Worm (Caenorhabditis elegans) whole organism, young adult: ENCODE data around the gene add-2.

Experiments used
- B0336.3 ChIP-seq: fragments of 200-800 bp; sonication (Bioruptor generic); IDR thresholded peaks from 2 replicates; pipeline ENCODE4 v1.3.6; 2022; ENCODE audit warnings: missing genetic modification characterization, missing compliant biosample characterization
- C17E4.6 ChIP-seq: fragments of 200-800 bp; sonication (Bioruptor generic); IDR thresholded peaks from 2 replicates; pipeline ENCODE4 v1.3.6; 2022; ENCODE audit warnings: missing genetic modification reagents, missing genetic modification characterization, missing compliant biosample characterization
- F22D6.2 ChIP-seq: sonication (generic microtip); optimal IDR thresholded peaks from 2 replicates; lab custom pipeline; 2016; ENCODE audit warnings: mild to moderate bottlenecking, missing genetic modification characterization, missing compliant biosample characterization
- F23B12.7 ChIP-seq: sonication (generic microtip); optimal IDR thresholded peaks from 2 replicates; lab custom pipeline; 2017; ENCODE audit warnings: missing genetic modification characterization, mild to moderate bottlenecking, missing compliant biosample characterization, antibody characterized with exemption, moderate library complexity; ENCODE audit not compliant: insufficient read depth
- F37B4.10 ChIP-seq: fragments of 200-800 bp; sonication (Bioruptor generic); IDR thresholded peaks from 2 replicates; pipeline ENCODE4 v1.3.6; 2022; ENCODE audit warnings: missing genetic modification characterization, missing compliant biosample characterization
- F39B2.1 ChIP-seq: fragments of 200-800 bp; sonication (Bioruptor generic); IDR thresholded peaks from 2 replicates; pipeline ENCODE4 v1.3.6; 2022; ENCODE audit warnings: missing genetic modification reagents, missing genetic modification characterization, missing compliant biosample characterization
- F49E8.2 ChIP-seq: sonication (generic microtip); optimal IDR thresholded peaks from 3 replicates; lab custom pipeline; 2017; ENCODE audit warnings: missing genetic modification characterization, mild to moderate bottlenecking, missing compliant biosample characterization, antibody characterized with exemption, moderate library complexity; ENCODE audit not compliant: insufficient read depth
- F57C9.4 ChIP-seq: sonication (generic microtip); optimal IDR thresholded peaks from 2 replicates; lab custom pipeline; 2017; ENCODE audit warnings: mild to moderate bottlenecking, missing genetic modification characterization, missing compliant biosample characterization
- K12H6.12 ChIP-seq: fragments of 200-800 bp; sonication (Bioruptor generic); optimal IDR thresholded peaks from 2 replicates; lab custom pipeline; 2018; ENCODE audit warnings: mild to moderate bottlenecking, missing genetic modification characterization, missing compliant biosample characterization
- Y53F4B.3 ChIP-seq: fragments of 200-800 bp; sonication (Bioruptor generic); IDR thresholded peaks from 2 replicates; pipeline ENCODE4 v1.3.6; 2022; ENCODE audit warnings: missing genetic modification reagents, missing genetic modification characterization, missing compliant biosample characterization
- Y53G8AR.9 ChIP-seq: fragments of 200-800 bp; sonication (Bioruptor generic); conservative IDR thresholded peaks from 2 replicates; pipeline ENCODE4 v1.3.6; 2022; ENCODE audit warnings: missing genetic modification reagents, missing genetic modification characterization, missing compliant biosample characterization
- Y56A3A.18 ChIP-seq: fragments of 200-800 bp; sonication (Bioruptor generic); IDR thresholded peaks from 2 replicates; pipeline ENCODE4 v1.3.6; 2022; ENCODE audit warnings: missing genetic modification reagents, missing genetic modification characterization, missing compliant biosample characterization
- Y79H2A.3 ChIP-seq: fragments of 200-800 bp; sonication (Bioruptor generic); conservative IDR thresholded peaks from 2 replicates; pipeline ENCODE4 v1.3.6; 2022; ENCODE audit warnings: missing genetic modification reagents, missing genetic modification characterization, missing compliant biosample characterization
- aptf-3 ChIP-seq: fragments of 200-800 bp; sonication (Bioruptor generic); IDR thresholded peaks from 2 replicates; pipeline ENCODE4 v1.3.6; 2022; ENCODE audit warnings: missing genetic modification characterization, missing compliant biosample characterization
- attf-3 ChIP-seq: fragments of 200-800 bp; sonication (Bioruptor generic); conservative IDR thresholded peaks from 2 replicates; pipeline ENCODE4 v1.3.6; 2022; ENCODE audit warnings: missing genetic modification reagents, missing genetic modification characterization, missing compliant biosample characterization
- attf-5 ChIP-seq: fragments of 200-800 bp; sonication (Bioruptor generic); optimal IDR thresholded peaks from 2 replicates; lab custom pipeline; 2018; ENCODE audit warnings: mild to moderate bottlenecking, missing genetic modification characterization, missing compliant biosample characterization
- attf-6 ChIP-seq: fragments of 200-800 bp; sonication (Bioruptor generic); IDR thresholded peaks from 2 replicates; pipeline ENCODE4 v1.3.6; 2022; ENCODE audit warnings: missing genetic modification reagents, missing genetic modification characterization, missing compliant biosample characterization
- bed-1 ChIP-seq: fragments of 200-800 bp; sonication (Bioruptor generic); IDR thresholded peaks from 2 replicates; pipeline ENCODE4 v1.3.6; 2022; ENCODE audit warnings: missing genetic modification reagents, missing genetic modification characterization, missing compliant biosample characterization
- cebp-1 ChIP-seq, 2 experiments: fragments of 200-800 bp in 1 of 2; sonication (Bioruptor generic) in 1 of 2; sonication (generic microtip) in 1 of 2; IDR thresholded peaks in 1 of 2; optimal IDR thresholded peaks in 1 of 2; 2 replicates each; pipeline versions ENCODE4 v1.3.6 to Lab custom; 2017 to 2022; ENCODE audit warnings: missing compliant biosample characterization in 2 of 2, missing genetic modification characterization in 2 of 2, mild to moderate bottlenecking in 1 of 2, missing genetic modification reagents in 1 of 2, moderate library complexity in 1 of 2
- ceh-91 ChIP-seq: fragments of 200-800 bp; sonication (Bioruptor generic); IDR thresholded peaks from 2 replicates; pipeline ENCODE4 v1.3.6; 2022; ENCODE audit warnings: missing genetic modification reagents, missing genetic modification characterization, missing compliant biosample characterization
- egl-18 ChIP-seq: fragments of 200-800 bp; sonication (Bioruptor generic); IDR thresholded peaks from 2 replicates; pipeline ENCODE4 v1.3.6; 2022; ENCODE audit warnings: missing genetic modification reagents, missing genetic modification characterization, missing compliant biosample characterization
- egl-44 ChIP-seq: fragments of 200-800 bp; sonication (Bioruptor generic); IDR thresholded peaks from 2 replicates; pipeline ENCODE4 v1.3.6; 2022; ENCODE audit warnings: missing genetic modification reagents, missing genetic modification characterization, missing compliant biosample characterization
- egrh-3 ChIP-seq: fragments of 200-800 bp; sonication (Bioruptor generic); IDR thresholded peaks from 2 replicates; pipeline ENCODE4 v1.3.6; 2022; ENCODE audit warnings: missing genetic modification reagents, missing genetic modification characterization, missing compliant biosample characterization
- ekl-4 ChIP-seq: fragments of 200-800 bp; sonication (Bioruptor generic); IDR thresholded peaks from 2 replicates; pipeline ENCODE4 v1.3.6; 2022; ENCODE audit warnings: missing genetic modification reagents, missing genetic modification characterization, missing compliant biosample characterization
- fkh-3 ChIP-seq: sonication (generic microtip); optimal IDR thresholded peaks from 2 replicates; lab custom pipeline; 2016; ENCODE audit warnings: mild to moderate bottlenecking, missing genetic modification characterization, missing compliant biosample characterization
- hlh-12 ChIP-seq: sonication (generic microtip); optimal IDR thresholded peaks from 2 replicates; lab custom pipeline; 2016; ENCODE audit warnings: missing genetic modification characterization, missing compliant biosample characterization
- hmg-1.2 ChIP-seq: fragments of 200-800 bp; sonication (Bioruptor generic); IDR thresholded peaks from 2 replicates; pipeline ENCODE4 v1.3.6; 2022; ENCODE audit warnings: missing genetic modification reagents, missing genetic modification characterization, missing compliant biosample characterization
- hrde-1 ChIP-seq: sonication (generic microtip); optimal IDR thresholded peaks from 2 replicates; lab custom pipeline; 2016; ENCODE audit warnings: missing genetic modification characterization, mild to moderate bottlenecking, missing compliant biosample characterization, moderate library complexity, missing genotype, missing genetic modification reagents, borderline replicate concordance
- lag-1 ChIP-seq: fragments of 200-800 bp; sonication (Bioruptor generic); IDR thresholded peaks from 2 replicates; pipeline ENCODE4 v1.3.6; 2022; ENCODE audit warnings: missing genetic modification reagents, missing genetic modification characterization, missing compliant biosample characterization
- lin-35 ChIP-seq, 3 experiments: fragments of 150-350 bp in 2 of 3; sonication (generic microtip) in 1 of 3; optimal IDR thresholded peaks; 2 replicates each; lab custom pipeline; 2014 to 2018; ENCODE audit warnings: missing biosample characterization in 3 of 3, missing genetic modification characterization in 3 of 3, missing genetic modification reagents in 3 of 3
- lin-40 ChIP-seq: sonication (generic microtip); optimal IDR thresholded peaks from 2 replicates; lab custom pipeline; 2016; ENCODE audit warnings: missing genetic modification characterization, mild to moderate bottlenecking, missing compliant biosample characterization, missing genotype, missing genetic modification reagents
- lsl-1 ChIP-seq: fragments of 200-800 bp; sonication (Bioruptor generic); optimal IDR thresholded peaks from 2 replicates; lab custom pipeline; 2018; ENCODE audit warnings: mild to moderate bottlenecking, missing genetic modification characterization, moderate library complexity, missing compliant biosample characterization
- madf-3 ChIP-seq: fragments of 200-800 bp; sonication (Bioruptor generic); IDR thresholded peaks from 2 replicates; pipeline ENCODE4 v1.3.6; 2022; ENCODE audit warnings: missing genetic modification reagents, missing genetic modification characterization, missing compliant biosample characterization
- nfya-1 ChIP-seq: sonication (generic microtip); optimal IDR thresholded peaks from 2 replicates; lab custom pipeline; 2017; ENCODE audit warnings: antibody characterized with exemption, missing compliant biosample characterization, missing genetic modification characterization, borderline replicate concordance; ENCODE audit not compliant: insufficient read depth
- nfyb-1 ChIP-seq: fragments of 200-800 bp; sonication (Bioruptor generic); IDR thresholded peaks from 2 replicates; pipeline ENCODE4 v1.3.6; 2022; ENCODE audit warnings: missing genetic modification reagents, missing genetic modification characterization, missing compliant biosample characterization
- nhr-80 ChIP-seq: sonication (generic microtip); optimal IDR thresholded peaks from 2 replicates; lab custom pipeline; 2016; ENCODE audit warnings: missing genetic modification characterization, missing compliant biosample characterization
- rcor-1 ChIP-seq: fragments of 200-800 bp; sonication (Bioruptor generic); IDR thresholded peaks from 2 replicates; pipeline ENCODE4 v1.3.6; 2022; ENCODE audit warnings: missing genetic modification reagents, missing genetic modification characterization, missing compliant biosample characterization
- rec-8 ChIP-seq, 2 experiments: sonication (generic microtip); optimal IDR thresholded peaks; 2 replicates each; lab custom pipeline; 2016; ENCODE audit warnings: mild to moderate bottlenecking in 2 of 2, missing genetic modification characterization in 2 of 2, missing genetic modification reagents in 2 of 2, missing genotype in 2 of 2, missing biosample characterization in 1 of 2, missing compliant biosample characterization in 1 of 2, moderate library complexity in 1 of 2
- snpc-1.1 ChIP-seq: sonication (generic microtip); optimal IDR thresholded peaks from 2 replicates; lab custom pipeline; 2017; ENCODE audit warnings: missing genetic modification characterization, mild to moderate bottlenecking, missing compliant biosample characterization, antibody characterized with exemption, moderate library complexity, missing genotype, missing genetic modification reagents; ENCODE audit not compliant: insufficient read depth
- unc-130 ChIP-seq: sonication (generic microtip); optimal IDR thresholded peaks from 2 replicates; lab custom pipeline; 2016; ENCODE audit warnings: missing genetic modification reagents, missing genetic modification characterization, missing compliant biosample characterization
- unc-62 ChIP-seq: fragments of 150-350 bp; optimal IDR thresholded peaks from 2 replicates; lab custom pipeline; 2014; ENCODE audit warnings: missing biosample characterization, missing genetic modification reagents, missing genetic modification characterization
- zim-3 ChIP-seq: sonication (generic microtip); optimal IDR thresholded peaks from 2 replicates; lab custom pipeline; 2017; ENCODE audit warnings: mild to moderate bottlenecking, missing genetic modification characterization, moderate library complexity, missing compliant biosample characterization

Gene add-2

DNA sequence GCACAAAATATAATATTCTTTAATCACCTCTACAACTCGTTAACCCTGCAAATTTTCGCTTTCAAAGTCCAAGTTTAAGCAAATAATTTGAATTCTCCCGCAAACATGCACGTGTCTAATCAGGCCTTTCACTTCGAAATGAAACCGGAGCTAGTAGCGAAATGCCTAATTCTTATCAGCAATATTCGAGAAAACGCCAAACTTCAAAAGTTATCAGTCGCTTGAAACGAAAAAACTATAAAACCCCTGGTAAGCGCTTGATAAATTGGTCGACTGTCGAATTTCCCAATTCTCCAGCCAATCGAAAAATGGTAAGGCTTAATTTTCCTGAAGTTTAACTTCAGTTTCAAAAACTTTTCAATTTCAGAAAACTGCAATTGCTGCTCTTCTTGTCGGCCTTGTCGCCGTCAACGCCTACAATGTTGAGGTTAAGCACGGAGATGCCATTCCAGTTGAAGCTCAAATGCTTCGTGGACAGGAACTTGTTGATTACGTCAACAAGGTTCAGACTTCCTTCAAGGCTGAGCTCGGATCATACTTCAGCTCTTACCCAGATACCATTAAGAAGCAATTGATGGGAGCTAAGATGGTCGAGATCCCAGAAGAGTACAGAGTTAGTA lies 10.2 kb downstream of the add-2 start, which contains the start of gene cpr-9 (continued):
- TF ChIP-seq Y56A3A.18 (GFP tag; lab: Robert Waterston, UW) (no peak), F49E8.2 (no peak), egl-44 (GFP tag; lab: Robert Waterston, UW) (no peak), F22D6.2 (tag; lab: Kevin White, UChicago) (no peak), attf-6 (GFP tag; lab: Robert Waterston, UW) (no peak), egl-18 (GFP tag; lab: Robert Waterston, UW) (no peak), aptf-3 (GFP tag; lab: Robert Waterston, UW) (no peak), unc-62 (GFP tag; lab: Kevin White, UChicago) (no peak), bed-1 (GFP tag; lab: Robert Waterston, UW) (no peak), F57C9.4 (tag; lab: Kevin White, UChicago) (no peak), Y53F4B.3 (no peak), cebp-1 (GFP tag; IDR thresholded peaks at IDR 0.05; lab: Robert Waterston, UW) (no peak), cebp-1 (tag; optimal IDR thresholded peaks at IDR 0.05; lab: Kevin White, UChicago) (peak; percentile 24), ekl-4 (peak; percentile 40; the same call in 1 of the 2 replicates), hrde-1 (tag; lab: Kevin White, UChicago) (no peak), Y53G8AR.9 (GFP tag; lab: Robert Waterston, UW) (0 out of 2 replicates have a peak, but pooled peaks have one; percentile 11), fkh-3 (tag; lab: Kevin White, UChicago) (no peak), unc-130 (GFP tag; lab: Kevin White, UChicago) (no peak), F37B4.10 (GFP tag; lab: Robert Waterston, UW) (no peak), nhr-80 (peak; percentile 21), ceh-91 (GFP tag; lab: Robert Waterston, UW) (no peak), lin-35 (GFP tag; optimal IDR thresholded peaks at IDR 0.05; lab: Kevin White, UChicago) (no peak), zim-3 (tag; lab: Kevin White, UChicago) (no peak)

DNA sequence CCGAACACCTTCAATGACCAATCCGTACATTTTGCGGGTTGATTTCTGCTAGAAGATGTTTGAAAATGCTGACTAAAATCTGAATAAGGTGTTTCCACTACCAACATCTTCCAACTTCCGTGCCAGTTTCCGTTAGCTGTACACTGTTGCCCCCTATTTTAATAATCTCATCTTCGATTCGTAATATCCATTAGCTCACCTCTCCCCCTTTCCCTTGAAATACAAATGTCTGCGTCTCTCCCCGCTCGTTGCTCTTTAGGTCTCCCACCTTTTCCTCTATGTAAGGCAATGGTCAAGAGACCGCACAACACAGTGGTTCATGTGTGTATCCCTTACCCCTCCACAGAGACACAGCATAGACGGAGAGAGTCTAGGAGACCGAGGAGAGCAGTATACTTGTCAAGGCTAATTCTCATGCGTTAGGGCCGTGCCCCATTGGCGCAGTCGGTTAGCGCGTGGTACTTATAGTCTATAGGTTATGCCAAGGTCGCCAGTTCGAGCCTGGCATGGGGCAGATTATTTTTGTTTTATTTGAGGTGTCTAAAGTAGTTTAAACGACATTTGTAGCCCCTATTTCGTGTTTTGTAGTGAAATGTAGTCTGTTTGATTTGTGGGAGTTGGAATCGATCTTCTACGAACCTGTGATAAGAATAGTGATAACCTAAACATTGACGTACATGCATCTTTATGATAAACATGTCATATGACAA lies 11.3 kb downstream of the add-2 start, which contains the start of gene gcy-33:
gcy-33 (minus strand) TSS at position 51 of the 710 bp plus-strand sequence.
- TF ChIP-seq F39B2.1 (GFP tag; lab: Robert Waterston, UW) (0 out of 2 replicates have a peak, but pooled peaks have one; percentile 7), F37B4.10 (GFP tag; lab: Robert Waterston, UW) (no peak), K12H6.12 (tag; lab: Kevin White, UChicago) (peak; percentile 70), attf-5 (peak; percentile 64), egrh-3 (GFP tag; lab: Robert Waterston, UW) (peak; percentile 43; the same call in 1 of the 2 replicates), B0336.3 (GFP tag; lab: Robert Waterston, UW) (peak; percentile 91), C17E4.6 (GFP tag; lab: Robert Waterston, UW) (peak; percentile 81; the same call in 1 of the 2 replicates), lsl-1 (GFP tag; lab: Kevin White, UChicago) (peak; percentile 54), hrde-1 (tag; lab: Kevin White, UChicago) (peak; percentile 83), rcor-1 (GFP tag; lab: Robert Waterston, UW) (peak; percentile 87), snpc-1.1 (tag; lab: Kevin White, UChicago) (no peak), F22D6.2 (tag; lab: Kevin White, UChicago) (peak; percentile 23), lin-40 (tag; lab: Kevin White, UChicago) (peak; percentile 87), Y79H2A.3 (GFP tag; lab: Robert Waterston, UW) (0 out of 2 replicates have a peak, but pooled peaks have one; percentile 19), fkh-3 (tag; lab: Kevin White, UChicago) (peak; percentile 95), hmg-1.2 (GFP tag; lab: Robert Waterston, UW) (peak; percentile 83), nfya-1 (tag; lab: Kevin White, UChicago) (no peak), bed-1 (GFP tag; lab: Robert Waterston, UW) (no peak), hlh-12 (tag; lab: Kevin White, UChicago) (peak; percentile 64), nfyb-1 (GFP tag; lab: Robert Waterston, UW) (peak; percentile 95), F23B12.7 (tag; lab: Kevin White, UChicago) (no peak), attf-3 (GFP tag; lab: Robert Waterston, UW) (peak; percentile 67), madf-3 (GFP tag; lab: Robert Waterston, UW) (peak; percentile 91), rec-8 (tag; optimal IDR thresholded peaks at IDR 0.05; lab: Kevin White, UChicago) (peak; percentile 55 to 92), egl-18 (GFP tag; lab: Robert Waterston, UW) (no peak), lag-1 (GFP tag; lab: Robert Waterston, UW) (peak; percentile 85; the same call in 1 of the 2 replicates)
